Worm (Caenorhabditis elegans) whole organism, midembryonic: ENCODE measurements around the gene C13C4.7.

Experiments used
- T22C8.4 ChIP-seq: fragments of 200-800 bp; sonication (Bioruptor generic); IDR thresholded peaks from 2 replicates; pipeline ENCODE4 v1.3.6; 2022; ENCODE audit warnings: missing genetic modification characterization, missing compliant biosample characterization
- flt-1 ChIP-seq: fragments of 200-800 bp; sonication (Bioruptor generic); IDR thresholded peaks from 2 replicates; pipeline ENCODE4 v1.3.6; 2022; ENCODE audit warnings: missing genetic modification characterization, missing compliant biosample characterization
- med-1 ChIP-seq: sonication (generic microtip); optimal IDR thresholded peaks from 2 replicates; lab custom pipeline; 2017; ENCODE audit warnings: missing genetic modification characterization, mild to moderate bottlenecking, missing compliant biosample characterization, antibody characterized with exemption, missing genetic modification reagents; ENCODE audit not compliant: insufficient read depth
- ztf-23 ChIP-seq: fragments of 200-800 bp; sonication (Bioruptor generic); IDR thresholded peaks from 2 replicates; pipeline ENCODE4 v1.3.6; 2022; ENCODE audit warnings: missing genetic modification reagents, missing genetic modification characterization, missing compliant biosample characterization

DNA sequence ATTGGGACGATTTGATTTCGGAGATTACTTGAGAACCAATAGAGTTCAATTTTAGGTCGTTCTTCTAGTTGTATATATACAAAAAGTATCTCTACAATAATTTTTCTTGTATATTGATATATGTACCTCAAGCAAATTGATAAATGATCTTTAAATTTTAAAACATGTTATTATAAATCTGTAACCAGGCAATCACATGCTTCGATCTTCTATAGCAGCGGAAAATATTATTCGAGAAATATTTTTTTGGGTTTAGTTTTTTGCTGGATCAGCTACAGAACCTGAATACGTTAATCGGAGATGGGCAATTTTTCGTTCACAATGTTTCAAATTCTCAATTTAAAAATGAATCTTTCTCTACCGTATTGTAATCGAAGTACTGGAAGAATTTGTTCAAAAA lies 31.5 kb downstream of the C13C4.7 start, which contains the start of gene R07B7.12:
- TF ChIP-seq flt-1 (GFP tag; lab: Robert Waterston, UW) (no peak), T22C8.4 (GFP tag; lab: Robert Waterston, UW) (no peak), ztf-23 (no peak), med-1 (GFP tag; lab: Kevin White, UChicago) (no peak)
